Fruit fly (Drosophila melanogaster): Measurements from ENCODE around the gene Hex-A.

Hex-A gene

DNA sequence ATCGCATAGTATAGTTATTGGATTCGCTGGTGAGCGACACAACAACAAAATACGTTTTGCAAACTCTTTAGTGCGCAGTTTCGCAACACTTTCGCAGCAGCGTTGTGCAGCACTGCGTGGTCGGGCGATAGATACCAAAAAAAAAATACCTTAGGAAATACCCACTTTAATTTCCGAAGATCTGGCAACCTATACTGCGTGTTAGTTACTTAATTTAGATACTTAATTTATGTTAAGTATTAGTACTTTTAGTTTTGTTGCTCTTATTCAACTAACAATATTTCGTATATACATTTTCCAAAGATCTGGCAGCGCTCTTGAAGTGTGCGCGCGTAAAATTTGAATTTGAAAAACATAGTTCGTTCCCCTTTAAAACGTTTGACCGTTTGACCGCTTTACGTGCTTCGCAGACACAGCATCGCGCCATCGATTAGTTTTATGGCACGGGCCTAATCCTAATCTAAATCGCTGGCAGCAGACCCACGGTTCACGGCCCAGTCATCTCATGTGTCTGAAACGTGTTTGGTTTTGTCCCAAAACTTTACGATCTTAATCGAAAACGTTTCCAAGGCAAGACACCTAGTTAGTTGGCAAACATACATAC lies 5.5 kb upstream of the Hex-A start, which contains the start of gene LPCAT (continued):
- TF ChIP-seq crp (GFP tag; optimal IDR thresholded peaks at IDR 0.05), result no peak
- TF ChIP-seq BtbVII (GFP tag; optimal IDR thresholded peaks at IDR 0.05), result peak; percentile 8
- TF ChIP-seq chif (GFP tag; optimal IDR thresholded peaks at IDR 0.05), result peak; percentile 42 to 78
- TF ChIP-seq Lpt (GFP tag; optimal IDR thresholded peaks at IDR 0.05), result no peak
- TF ChIP-seq H15 (GFP tag; IDR thresholded peaks at IDR 0.05), result 0 out of 3 replicates have a peak, but pooled peaks have one; percentile 50
- TF ChIP-seq Oli (tag; optimal IDR thresholded peaks at IDR 0.05), result peak; percentile 41
- TF ChIP-seq CG30020 (tag; optimal IDR thresholded peaks at IDR 0.05), result no peak
- TF ChIP-seq CG13287 (GFP tag; IDR thresholded peaks at IDR 0.05; ENCODE audit: partially characterized antibody), result peak; percentile 90
- no peak for TF ChIP-seq Dip2 (GFP tag; IDR thresholded peaks at IDR 0.05)
- peak; percentile 52 for TF ChIP-seq CG4854 (GFP tag; optimal IDR thresholded peaks at IDR 0.05)
- TF ChIP-seq row (GFP tag; IDR thresholded peaks at IDR 0.05), result peak; percentile 65
- peak; percentile 69; the same call in 2 of the 3 replicates for TF ChIP-seq CG7357 (GFP tag; IDR thresholded peaks at IDR 0.05)
- TF ChIP-seq Kr (GFP tag; optimal IDR thresholded peaks at IDR 0.05), result no peak
- TF ChIP-seq grau (tag; optimal IDR thresholded peaks at IDR 0.05), result peak; percentile 28
- peak; percentile 37 for TF ChIP-seq CG3163 (GFP tag; optimal IDR thresholded peaks at IDR 0.05)
- TF ChIP-seq kay (GFP tag; optimal IDR thresholded peaks at IDR 0.05), result peak; percentile 73
- no peak for TF ChIP-seq CG2199 (GFP tag; IDR thresholded peaks at IDR 0.05)
- peak; percentile 22; the same call in 1 of the 2 replicates for TF ChIP-seq cas (GFP tag; IDR thresholded peaks at IDR 0.05)
- peak; percentile 79 for TF ChIP-seq rib (GFP tag; IDR thresholded peaks at IDR 0.05)
- peak; percentile 82 for TF ChIP-seq Scr (GFP tag; IDR thresholded peaks at IDR 0.05; ENCODE audit: partially characterized antibody)
- peak; percentile 78 for TF ChIP-seq Abd-B (GFP tag; optimal IDR thresholded peaks at IDR 0.05)
- peak; percentile 63 for TF ChIP-seq CG10979 (tag; optimal IDR thresholded peaks at IDR 0.05)
- TF ChIP-seq Spps (tag; optimal IDR thresholded peaks at IDR 0.05), result peak; percentile 48
- no peak for TF ChIP-seq Hr39 (optimal IDR thresholded peaks at IDR 0.05)
- peak; percentile 77 for TF ChIP-seq ara (GFP tag; IDR thresholded peaks at IDR 0.05)
- no peak for TF ChIP-seq sim (GFP tag; IDR thresholded peaks at IDR 0.05)
- TF ChIP-seq CG18619 (GFP tag; optimal IDR thresholded peaks at IDR 0.05), result peak; percentile 22
- peak; percentile 97 for TF ChIP-seq E2f2 (GFP tag; IDR thresholded peaks at IDR 0.05)
- no peak for TF ChIP-seq ATbp (GFP tag; optimal IDR thresholded peaks at IDR 0.05)
- TF ChIP-seq danr (GFP tag; IDR thresholded peaks at IDR 0.05), result peak; percentile 66
- TF ChIP-seq CG7745 (tag; optimal IDR thresholded peaks at IDR 0.05), result peak; percentile 16
- TF ChIP-seq Mrtf (GFP tag; IDR thresholded peaks at IDR 0.05), result peak; percentile 66; the same call in 1 of the 3 replicates
- TF ChIP-seq tll (GFP tag; optimal IDR thresholded peaks at IDR 0.05), result no peak
- TF ChIP-seq ERR (GFP tag; optimal IDR thresholded peaks at IDR 0.05), result peak; percentile 87
- TF ChIP-seq Opbp (GFP tag; IDR thresholded peaks at IDR 0.05; ENCODE audit: partially characterized antibody), result peak; percentile 77
- TF ChIP-seq CG6689 (GFP tag; IDR thresholded peaks at IDR 0.05), result peak; percentile 77
- TF ChIP-seq D19B (GFP tag; optimal IDR thresholded peaks at IDR 0.05), result peak; percentile 50
- TF ChIP-seq CG10274 (GFP tag; optimal IDR thresholded peaks at IDR 0.05), result peak; percentile 35
- peak; percentile 79 for TF ChIP-seq CG18599 (GFP tag; optimal IDR thresholded peaks at IDR 0.05)
- TF ChIP-seq CG12942 (GFP tag; optimal IDR thresholded peaks at IDR 0.05), result peak; percentile 38
- TF ChIP-seq Adf1 (GFP tag; IDR thresholded peaks at IDR 0.05), result peak; percentile 24; the same call in 1 of the 2 replicates
- TF ChIP-seq CG17568 (GFP tag; optimal IDR thresholded peaks at IDR 0.05), result peak; percentile 30
- peak; percentile 55 for TF ChIP-seq Drgx (GFP tag; IDR thresholded peaks at IDR 0.05)
- peak; percentile 88 for TF ChIP-seq CG2120 (GFP tag; optimal IDR thresholded peaks at IDR 0.05)
- peak; percentile 83 for TF ChIP-seq CG18476 (GFP tag; optimal IDR thresholded peaks at IDR 0.05)
- no peak for TF ChIP-seq C15 (GFP tag; IDR thresholded peaks at IDR 0.05)
- no peak for TF ChIP-seq z (GFP tag; IDR thresholded peaks at IDR 0.05)
- TF ChIP-seq CG14014 (GFP tag; IDR thresholded peaks at IDR 0.05), result peak; percentile 84
- TF ChIP-seq CG12391 (tag; optimal IDR thresholded peaks at IDR 0.05), result peak; percentile 75
- TF ChIP-seq CG4820 (GFP tag; optimal IDR thresholded peaks at IDR 0.05), result peak; percentile 79

Measured in whole organism, embryonic.